Fruit fly (Drosophila melanogaster) whole organism, embryonic: ENCODE results near the gene CatB.

Experiments used
- CG10321 ChIP-seq: fragments of 200-800 bp; sonication (Bioruptor generic); IDR thresholded peaks from 2 replicates; pipeline ENCODE4 v1.3.6; 2022; ENCODE audit warnings: missing biosample characterization, missing genetic modification characterization
- CG12104 ChIP-seq: fragments of 200-800 bp; sonication (Bioruptor generic); optimal IDR thresholded peaks from 3 replicates; lab custom pipeline; 2016; ENCODE audit warnings: missing biosample characterization, missing genetic modification characterization
- CG12236 ChIP-seq: fragments of 200-800 bp; sonication (Bioruptor generic); optimal IDR thresholded peaks from 2 replicates; lab custom pipeline; 2016; ENCODE audit warnings: missing biosample characterization, missing genetic modification characterization
- CG13894 ChIP-seq: fragments of 200-800 bp; sonication (Bioruptor generic); optimal IDR thresholded peaks from 3 replicates; lab custom pipeline; 2018; ENCODE audit warnings: missing biosample characterization, mild to moderate bottlenecking, missing genetic modification characterization, moderate library complexity
- CG14050 ChIP-seq: fragments of 200-800 bp; sonication (Bioruptor generic); IDR thresholded peaks from 3 replicates; pipeline ENCODE4 v1.3.6; 2022; ENCODE audit warnings: missing biosample characterization, missing genetic modification characterization
- CG17328 ChIP-seq: fragments of 200-800 bp; sonication (Bioruptor generic); IDR thresholded peaks from 2 replicates; pipeline ENCODE4 v1.3.6; 2022; ENCODE audit warnings: missing biosample characterization, missing genetic modification characterization
- CG18011 ChIP-seq: fragments of 200-800 bp; sonication (Bioruptor generic); optimal IDR thresholded peaks from 2 replicates; lab custom pipeline; 2017; ENCODE audit warnings: missing biosample characterization, missing genetic modification characterization, mild to moderate bottlenecking, moderate library complexity, missing genotype
- CG18476 ChIP-seq: fragments of 200-800 bp; sonication (Bioruptor generic); optimal IDR thresholded peaks from 2 replicates; lab custom pipeline; 2016; ENCODE audit warnings: missing biosample characterization, mild to moderate bottlenecking, missing genetic modification characterization
- CG3995 ChIP-seq: fragments of 200-800 bp; sonication (Bioruptor generic); optimal IDR thresholded peaks from 3 replicates; lab custom pipeline; 2016; ENCODE audit warnings: missing biosample characterization, missing genetic modification characterization
- CG6813 ChIP-seq: fragments of 200-800 bp; sonication (Bioruptor generic); optimal IDR thresholded peaks from 2 replicates; lab custom pipeline; 2017; ENCODE audit warnings: missing biosample characterization, missing genetic modification characterization, mild to moderate bottlenecking, moderate library complexity, missing genetic modification reagents
- CG7556 ChIP-seq: fragments of 200-800 bp; sonication (Bioruptor generic); optimal IDR thresholded peaks from 2 replicates; lab custom pipeline; 2017; ENCODE audit warnings: missing biosample characterization, mild to moderate bottlenecking, missing genetic modification characterization
- CG7786 ChIP-seq: fragments of 200-800 bp; sonication (Bioruptor generic); optimal IDR thresholded peaks from 2 replicates; lab custom pipeline; 2016; ENCODE audit warnings: missing biosample characterization, missing genetic modification characterization
- CG8924 ChIP-seq: fragments of 200-800 bp; optimal IDR thresholded peaks from 3 replicates; lab custom pipeline; 2019; ENCODE audit warnings: missing biosample characterization, mild to moderate bottlenecking, missing genetic modification characterization, moderate library complexity
- CG9817 ChIP-seq: fragments of 200-800 bp; sonication (Bioruptor generic); optimal IDR thresholded peaks from 2 replicates; lab custom pipeline; 2018; ENCODE audit warnings: missing biosample characterization, mild to moderate bottlenecking, missing genetic modification characterization, moderate library complexity
- CoRest ChIP-seq: fragments of 200-800 bp; sonication (Bioruptor generic); optimal IDR thresholded peaks from 3 replicates; lab custom pipeline; 2018; ENCODE audit warnings: missing biosample characterization, mild to moderate bottlenecking, missing genetic modification characterization, moderate library complexity
- D19A ChIP-seq: fragments of 200-800 bp; optimal IDR thresholded peaks from 3 replicates; lab custom pipeline; 2019; ENCODE audit warnings: missing biosample characterization, mild to moderate bottlenecking, missing genetic modification characterization, moderate library complexity
- Dbx ChIP-seq: fragments of 200-800 bp; sonication (Bioruptor generic); IDR thresholded peaks from 3 replicates; pipeline ENCODE4 v1.3.6; 2022; ENCODE audit warnings: missing biosample characterization, missing genetic modification characterization
- GATAe ChIP-seq: fragments of 200-800 bp; sonication (Bioruptor generic); conservative IDR thresholded peaks from 2 replicates; pipeline ENCODE4 v1.3.6; 2022; ENCODE audit warnings: missing biosample characterization, missing genetic modification characterization
- H2.0 ChIP-seq: fragments of 200-800 bp; sonication (Bioruptor generic); IDR thresholded peaks from 2 replicates; pipeline ENCODE4 v1.3.6; 2022; ENCODE audit warnings: missing biosample characterization, missing genetic modification characterization
- Hand ChIP-seq: fragments of 200-800 bp; sonication (Bioruptor generic); optimal IDR thresholded peaks from 2 replicates; lab custom pipeline; 2017; ENCODE audit warnings: mild to moderate bottlenecking, missing biosample characterization, missing genetic modification reagents, missing genetic modification characterization
- Hsf ChIP-seq: fragments of 200-800 bp; sonication (Bioruptor generic); optimal IDR thresholded peaks from 3 replicates; lab custom pipeline; 2016; ENCODE audit warnings: missing biosample characterization, missing genetic modification characterization
- MBD-R2 ChIP-seq: fragments of 200-800 bp; sonication (Bioruptor generic); IDR thresholded peaks from 2 replicates; pipeline ENCODE4 v1.3.6; 2022; ENCODE audit warnings: missing biosample characterization, missing genetic modification characterization
- Neu2 ChIP-seq: fragments of 200-800 bp; sonication (Bioruptor generic); optimal IDR thresholded peaks from 3 replicates; lab custom pipeline; 2016; ENCODE audit warnings: missing biosample characterization, missing genetic modification characterization, borderline replicate concordance
- Spps ChIP-seq: fragments of 200-800 bp; sonication (Bioruptor generic); optimal IDR thresholded peaks from 2 replicates; lab custom pipeline; 2018; ENCODE audit warnings: missing biosample characterization, mild to moderate bottlenecking, missing genetic modification characterization
- Trl ChIP-seq, 3 experiments: fragments of >200 bp in 2 of 3; fragments of 200-800 bp in 1 of 3; sonication (Bioruptor generic) in 1 of 3; optimal IDR thresholded peaks; 2 replicates in 1 of 3; 3 replicates in 2 of 3; lab custom pipeline; 2016 to 2017; ENCODE audit warnings: missing biosample characterization in 1 of 3, missing genetic modification characterization in 1 of 3
- YL-1 ChIP-seq: fragments of 200-800 bp; sonication (Bioruptor generic); optimal IDR thresholded peaks from 3 replicates; lab custom pipeline; 2017; ENCODE audit warnings: missing biosample characterization, mild to moderate bottlenecking, missing genetic modification characterization
- caup ChIP-seq: fragments of 200-800 bp; sonication (Bioruptor generic); optimal IDR thresholded peaks from 3 replicates; lab custom pipeline; 2017; ENCODE audit warnings: missing biosample characterization, mild to moderate bottlenecking, missing genetic modification characterization, moderate library complexity; ENCODE audit not compliant: severe bottlenecking
- chm ChIP-seq: fragments of 200-800 bp; sonication (Bioruptor generic); IDR thresholded peaks from 2 replicates; pipeline ENCODE4 v1.3.6; 2022; ENCODE audit warnings: missing biosample characterization, missing genetic modification characterization
- dimm ChIP-seq: fragments of 200-800 bp; sonication (Bioruptor generic); IDR thresholded peaks from 2 replicates; pipeline ENCODE4 v1.3.6; 2022; ENCODE audit warnings: missing biosample characterization, missing genetic modification characterization
- dmrt99B ChIP-seq: fragments of 200-800 bp; sonication (Bioruptor generic); optimal IDR thresholded peaks from 2 replicates; lab custom pipeline; 2018; ENCODE audit warnings: missing biosample characterization, mild to moderate bottlenecking, missing genetic modification characterization, moderate library complexity
- ewg ChIP-seq: fragments of 200-800 bp; sonication (Bioruptor generic); optimal IDR thresholded peaks from 3 replicates; lab custom pipeline; 2017; ENCODE audit warnings: mild to moderate bottlenecking, missing biosample characterization, missing genetic modification reagents, missing genetic modification characterization
- exex ChIP-seq: fragments of 200-800 bp; sonication (Bioruptor generic); optimal IDR thresholded peaks from 4 replicates; lab custom pipeline; 2018; ENCODE audit warnings: missing biosample characterization, mild to moderate bottlenecking, missing genetic modification characterization, moderate library complexity
- ftz-f1 ChIP-seq: fragments of 200-800 bp; sonication (Bioruptor generic); optimal IDR thresholded peaks from 2 replicates; lab custom pipeline; 2016; ENCODE audit warnings: missing biosample characterization, missing genetic modification characterization
- gce ChIP-seq: fragments of 200-800 bp; sonication (Bioruptor generic); IDR thresholded peaks from 3 replicates; pipeline ENCODE4 v1.3.6; 2022; ENCODE audit warnings: missing biosample characterization, missing genetic modification characterization
- gro ChIP-seq: fragments of 200-800 bp; sonication (Bioruptor generic); optimal IDR thresholded peaks from 2 replicates; lab custom pipeline; 2016; ENCODE audit warnings: missing biosample characterization, missing genetic modification characterization
- h ChIP-seq: fragments of >200 bp; optimal IDR thresholded peaks from 2 replicates; lab custom pipeline; 2017
- her ChIP-seq: fragments of 200-800 bp; sonication (Bioruptor generic); optimal IDR thresholded peaks from 2 replicates; lab custom pipeline; 2016; ENCODE audit warnings: missing biosample characterization, missing genetic modification characterization
- kah ChIP-seq: fragments of 200-800 bp; sonication (Bioruptor generic); optimal IDR thresholded peaks from 2 replicates; lab custom pipeline; 2018; ENCODE audit warnings: missing biosample characterization, mild to moderate bottlenecking, missing genetic modification characterization
- mld ChIP-seq: fragments of 200-800 bp; sonication (Bioruptor generic); IDR thresholded peaks from 3 replicates; pipeline ENCODE4 v1.3.6; 2022; ENCODE audit warnings: missing biosample characterization, missing genetic modification characterization; ENCODE audit not compliant: partially characterized antibody
- org-1 ChIP-seq: fragments of 200-800 bp; sonication (Bioruptor generic); optimal IDR thresholded peaks from 2 replicates; lab custom pipeline; 2017; ENCODE audit warnings: missing biosample characterization, missing genetic modification characterization
- pan ChIP-seq, 4 experiments: fragments of >200 bp in 3 of 4; fragments of 200-800 bp in 1 of 4; sonication (Bioruptor generic) in 1 of 4; optimal IDR thresholded peaks in 3 of 4; IDR thresholded peaks in 1 of 4; 2 replicates each; pipeline versions ENCODE4 v1.3.6 to Lab custom; 2017 to 2022; ENCODE audit warnings: missing biosample characterization in 2 of 4, missing genetic modification characterization in 2 of 4, mixed read lengths in 1 of 4
- pho ChIP-seq: fragments of 200-800 bp; sonication (Bioruptor generic); optimal IDR thresholded peaks from 2 replicates; lab custom pipeline; 2016; ENCODE audit warnings: missing biosample characterization, missing genetic modification characterization
- repo ChIP-seq: fragments of 200-800 bp; sonication (Bioruptor generic); optimal IDR thresholded peaks from 2 replicates; lab custom pipeline; 2016; ENCODE audit warnings: missing biosample characterization, missing genetic modification characterization
- salm ChIP-seq: fragments of 200-800 bp; sonication (Bioruptor generic); optimal IDR thresholded peaks from 2 replicates; lab custom pipeline; 2018; ENCODE audit warnings: missing biosample characterization, mild to moderate bottlenecking, missing genetic modification characterization
- sd ChIP-seq: fragments of 200-800 bp; sonication (Bioruptor generic); optimal IDR thresholded peaks from 3 replicates; lab custom pipeline; 2018; ENCODE audit warnings: missing biosample characterization, mild to moderate bottlenecking, missing genetic modification characterization, moderate library complexity
- slou ChIP-seq: fragments of 200-800 bp; sonication (Bioruptor generic); optimal IDR thresholded peaks from 3 replicates; lab custom pipeline; 2016; ENCODE audit warnings: missing biosample characterization, missing genetic modification characterization
- sob ChIP-seq: fragments of 200-800 bp; sonication (Bioruptor generic); IDR thresholded peaks from 2 replicates; pipeline ENCODE4 v1.3.6; 2022; ENCODE audit warnings: missing biosample characterization, missing genetic modification characterization
- tna ChIP-seq: fragments of 200-800 bp; sonication (Bioruptor generic); IDR thresholded peaks from 2 replicates; pipeline ENCODE4 v1.3.6; 2022; ENCODE audit warnings: missing biosample characterization, missing genetic modification characterization; ENCODE audit not compliant: partially characterized antibody
- trh ChIP-seq: fragments of 200-800 bp; sonication (Bioruptor generic); optimal IDR thresholded peaks from 2 replicates; lab custom pipeline; 2016; ENCODE audit warnings: missing biosample characterization, missing genetic modification characterization
- unpg ChIP-seq: fragments of 200-800 bp; sonication (Bioruptor generic); optimal IDR thresholded peaks from 3 replicates; lab custom pipeline; 2018; ENCODE audit warnings: missing biosample characterization, mild to moderate bottlenecking, missing genetic modification characterization, moderate library complexity

Gene CatB

DNA sequence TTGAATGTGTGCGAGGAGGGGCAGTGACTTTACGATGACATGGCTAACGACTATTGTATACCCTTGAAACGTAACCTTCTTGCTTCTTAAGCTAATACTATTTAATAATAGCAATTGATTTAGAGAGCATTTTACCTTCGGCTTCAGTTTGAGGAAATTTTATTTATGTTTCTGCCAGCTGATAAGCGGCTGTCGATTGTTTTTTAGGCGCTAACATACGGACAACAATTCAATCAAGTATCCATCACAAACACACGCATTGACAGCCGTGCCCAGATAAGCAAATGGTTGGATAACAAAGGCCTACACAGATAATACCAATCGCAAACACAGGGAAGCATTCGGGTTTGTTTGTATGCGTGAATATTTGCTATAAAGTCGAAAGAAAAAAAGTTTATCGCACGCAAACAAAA lies 32.9 kb downstream of the CatB start (continued):
- no peak for TF ChIP-seq Trl (optimal IDR thresholded peaks at IDR 0.05; lab: Kevin White, UChicago)
- peak; percentile 30 for TF ChIP-seq Trl (GFP tag; optimal IDR thresholded peaks at IDR 0.05; lab: Kevin White, UChicago)
- TF ChIP-seq trh = no peak
- TF ChIP-seq Hand (GFP tag; lab: Kevin White, UChicago) = peak; percentile 40
- peak; percentile 51 for TF ChIP-seq CG17328 (GFP tag; lab: Robert Waterston, UW)
- TF ChIP-seq Dbx = 0 out of 3 replicates have a peak, but pooled peaks have one; percentile 53
- peak; percentile 4 for TF ChIP-seq ewg
- peak; percentile 23 for TF ChIP-seq CG7786 (GFP tag; lab: Kevin White, UChicago)
- TF ChIP-seq salm (tag; lab: Kevin White, UChicago) = peak; percentile 36
- TF ChIP-seq Hsf (GFP tag; lab: Kevin White, UChicago) = peak; percentile 39
- no peak for TF ChIP-seq CG12236 (GFP tag; lab: Kevin White, UChicago)
- TF ChIP-seq dmrt99B (tag; lab: Kevin White, UChicago) = peak; percentile 51
- TF ChIP-seq CG6813 (GFP tag; lab: Kevin White, UChicago) = peak; percentile 15
- no peak for TF ChIP-seq CG18476
- TF ChIP-seq gce (GFP tag; lab: Robert Waterston, UW) = 0 out of 3 replicates have a peak, but pooled peaks have one; percentile 50
- no peak for TF ChIP-seq h (lab: Kevin White, UChicago)
- TF ChIP-seq pan (optimal IDR thresholded peaks at IDR 0.05; lab: Kevin White, UChicago) = no peak
- TF ChIP-seq pan (GFP tag; optimal IDR thresholded peaks at IDR 0.05 in 1 of 2, IDR thresholded peaks at IDR 0.05 in 1 of 2) = peak in 1 of 2 experiments; percentile 63
- no peak for TF ChIP-seq chm (GFP tag; lab: Robert Waterston, UW)
- TF ChIP-seq her = no peak
- TF ChIP-seq CG9817 (tag; lab: Kevin White, UChicago) = peak; percentile 39
- TF ChIP-seq CG3995 (GFP tag; lab: Kevin White, UChicago) = peak; percentile 6
- peak; percentile 21 for TF ChIP-seq ftz-f1
- peak; percentile 94 for TF ChIP-seq exex
- peak; percentile 52 for TF ChIP-seq CG13894 (tag; lab: Kevin White, UChicago)
- TF ChIP-seq sob (GFP tag; lab: Robert Waterston, UW) = no peak; the same call in 1 of the 2 replicates
- peak; percentile 91 for TF ChIP-seq GATAe
- peak; percentile 52 for TF ChIP-seq gro (GFP tag; lab: Kevin White, UChicago)
- no peak for TF ChIP-seq YL-1
- TF ChIP-seq CG18011 (GFP tag; lab: Kevin White, UChicago) = no peak
- TF ChIP-seq CoRest (tag; lab: Kevin White, UChicago) = peak; percentile 21
- TF ChIP-seq mld (GFP tag; lab: Robert Waterston, UW) = no peak
- no peak for TF ChIP-seq MBD-R2 (GFP tag; lab: Robert Waterston, UW)
- no peak for TF ChIP-seq CG10321 (GFP tag; lab: Robert Waterston, UW)
- peak; percentile 28 for TF ChIP-seq org-1
- TF ChIP-seq CG7556 = peak; percentile 38
- no peak for TF ChIP-seq kah (GFP tag; lab: Kevin White, UChicago)
- TF ChIP-seq caup (GFP tag; lab: Kevin White, UChicago) = peak; percentile 72
- peak; percentile 29; the same call in 1 of the 3 replicates for TF ChIP-seq CG14050 (GFP tag; lab: Robert Waterston, UW)
- no peak for TF ChIP-seq Neu2 (GFP tag; lab: Kevin White, UChicago)
- peak; percentile 99 for TF ChIP-seq D19A (tag; lab: Kevin White, UChicago)
- TF ChIP-seq CG8924 (tag; lab: Kevin White, UChicago) = peak; percentile 49
- TF ChIP-seq dimm (GFP tag; lab: Robert Waterston, UW) = no peak
- peak; percentile 18 for TF ChIP-seq unpg (GFP tag; lab: Kevin White, UChicago)
- peak; percentile 15 for TF ChIP-seq pho (GFP tag; lab: Kevin White, UChicago)
- TF ChIP-seq CG12104 = no peak
- TF ChIP-seq H2.0 (GFP tag; lab: Robert Waterston, UW) = peak; percentile 52; the same call in 1 of the 2 replicates
- TF ChIP-seq repo = no peak
- TF ChIP-seq tna (GFP tag; lab: Robert Waterston, UW) = peak; percentile 28; the same call in 1 of the 2 replicates
- TF ChIP-seq Spps (tag; lab: Kevin White, UChicago) = no peak
- peak; percentile 0 for TF ChIP-seq slou (GFP tag; lab: Kevin White, UChicago)
- TF ChIP-seq sd (tag; lab: Kevin White, UChicago) = peak; percentile 69
